Worm (Caenorhabditis elegans) whole organism, young adult: ENCODE results near the gene Y73B6BL.47.

ENCODE experiments used
- Y79H2A.3 ChIP-seq: fragments of 200-800 bp; sonication (Bioruptor generic); conservative IDR thresholded peaks from 2 replicates; pipeline ENCODE4 v1.3.6; 2022; ENCODE audit warnings: missing genetic modification reagents, missing genetic modification characterization, missing compliant biosample characterization
- akir-1 ChIP-seq: fragments of 200-800 bp; sonication (Bioruptor generic); optimal IDR thresholded peaks from 2 replicates; lab custom pipeline; 2018; ENCODE audit warnings: mild to moderate bottlenecking, missing genetic modification characterization, moderate library complexity, missing compliant biosample characterization
- ceh-27 ChIP-seq: fragments of 200-800 bp; sonication (Bioruptor generic); optimal IDR thresholded peaks from 2 replicates; lab custom pipeline; 2018; ENCODE audit warnings: mild to moderate bottlenecking, missing genetic modification characterization, moderate library complexity, missing compliant biosample characterization
- efl-1 ChIP-seq: fragments of 150-350 bp; optimal IDR thresholded peaks from 2 replicates; lab custom pipeline; 2014; ENCODE audit warnings: missing biosample characterization, missing genetic modification reagents, missing genetic modification characterization
- lsl-1 ChIP-seq: fragments of 200-800 bp; sonication (Bioruptor generic); optimal IDR thresholded peaks from 2 replicates; lab custom pipeline; 2018; ENCODE audit warnings: mild to moderate bottlenecking, missing genetic modification characterization, moderate library complexity, missing compliant biosample characterization
- nfya-1 ChIP-seq: sonication (generic microtip); optimal IDR thresholded peaks from 2 replicates; lab custom pipeline; 2017; ENCODE audit warnings: antibody characterized with exemption, missing compliant biosample characterization, missing genetic modification characterization, borderline replicate concordance; ENCODE audit not compliant: insufficient read depth
- sptf-2 ChIP-seq: fragments of 200-800 bp; sonication (Bioruptor generic); optimal IDR thresholded peaks from 2 replicates; lab custom pipeline; 2018; ENCODE audit warnings: mild to moderate bottlenecking, missing genetic modification characterization, missing compliant biosample characterization

DNA sequence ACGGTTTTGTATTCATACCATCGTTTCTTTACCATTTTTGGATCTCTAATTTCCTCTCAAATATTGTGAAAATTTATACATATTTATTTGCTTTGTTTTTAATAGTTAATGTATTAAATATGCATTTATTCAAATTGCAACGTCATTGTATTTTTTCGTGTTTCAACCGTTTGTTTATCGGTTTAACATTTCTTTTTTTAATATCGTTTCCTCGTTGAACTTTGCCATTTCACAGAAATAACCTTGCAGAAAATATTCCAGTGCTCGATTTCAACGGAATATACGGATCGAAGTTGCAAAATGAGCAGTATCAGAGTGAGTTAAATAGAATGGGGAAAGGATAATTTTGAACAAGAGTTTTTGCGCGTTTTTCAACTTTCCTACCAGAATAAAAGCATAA lies 32.4 kb upstream of the Y73B6BL.47 start, which contains the start of gene seu-1:
- TF ChIP-seq Y79H2A.3 (GFP tag; lab: Robert Waterston, UW) (no peak), ceh-27 (GFP tag; lab: Kevin White, UChicago) (no peak), lsl-1 (GFP tag; lab: Kevin White, UChicago) (no peak), efl-1 (no peak), nfya-1 (no peak), akir-1 (GFP tag; lab: Kevin White, UChicago) (no peak), sptf-2 (no peak)
